Worm (Caenorhabditis elegans) whole organism, midembryonic: ENCODE results near the gene F42A6.6.

Experiments used
- T22C8.4 ChIP-seq: fragments of 200-800 bp; sonication (Bioruptor generic); IDR thresholded peaks from 2 replicates; pipeline ENCODE4 v1.3.6; 2022; ENCODE audit warnings: missing genetic modification characterization, missing compliant biosample characterization
- flt-1 ChIP-seq: fragments of 200-800 bp; sonication (Bioruptor generic); IDR thresholded peaks from 2 replicates; pipeline ENCODE4 v1.3.6; 2022; ENCODE audit warnings: missing genetic modification characterization, missing compliant biosample characterization
- ref-1 ChIP-seq: fragments of 200-800 bp; sonication (Bioruptor generic); conservative IDR thresholded peaks from 2 replicates; pipeline ENCODE4 v1.3.6; 2022; ENCODE audit warnings: missing genetic modification reagents, missing genetic modification characterization, missing compliant biosample characterization

- TF ChIP-seq ref-1 (GFP tag; lab: Robert Waterston, UW): peak; percentile 57
- peak; percentile 74 for TF ChIP-seq flt-1 (GFP tag; lab: Robert Waterston, UW)
- TF ChIP-seq T22C8.4 (GFP tag; lab: Robert Waterston, UW): 0 out of 2 replicates have a peak, but pooled peaks have one; percentile 25
Measured at ce11 chrIV:3337275-3337674, 602 bp upstream of the F42A6.6 start.
